Worm (Caenorhabditis elegans): ENCODE measurements around the gene stdh-4.

Gene stdh-4

DNA sequence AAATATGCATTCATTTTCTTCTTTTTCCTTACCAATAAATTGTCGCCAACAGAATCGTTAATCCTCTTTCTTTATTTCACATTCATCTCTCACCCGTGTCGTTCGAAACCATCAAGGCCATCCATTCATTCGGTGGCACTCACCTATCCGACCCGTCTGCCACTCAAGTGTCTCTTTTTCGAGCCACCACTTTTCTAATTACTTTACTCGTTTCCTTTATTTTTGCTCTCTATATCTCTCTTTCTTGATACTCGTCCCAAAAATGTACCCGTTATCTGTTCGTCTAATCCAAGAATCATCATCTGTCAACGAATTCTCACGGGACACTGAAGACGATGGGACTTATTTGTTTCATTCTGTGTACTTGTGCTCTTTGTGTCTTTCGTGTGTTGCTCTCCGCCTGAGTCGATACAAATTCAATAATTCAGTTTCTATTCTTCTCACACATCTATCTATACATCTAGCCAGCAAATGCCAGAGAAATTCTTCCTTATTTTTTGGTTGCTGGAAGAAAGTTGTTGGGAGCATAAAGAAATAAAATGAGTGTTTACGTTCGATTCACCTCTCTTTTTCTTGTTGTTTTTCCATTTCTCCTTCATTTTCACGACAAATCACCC lies 43.7 kb downstream of the stdh-4 start:
- TF ChIP-seq aly-2 (tag; optimal IDR thresholded peaks at IDR 0.05) = no peak
- TF ChIP-seq unc-62 (GFP tag; optimal IDR thresholded peaks at IDR 0.05) = peak; percentile 53
- peak; percentile 13 for TF ChIP-seq fkh-10 (GFP tag; optimal IDR thresholded peaks at IDR 0.05)
- peak; percentile 58 for TF ChIP-seq elt-1 (tag; optimal IDR thresholded peaks at IDR 0.05)
- peak; percentile 13 for TF ChIP-seq egl-5 (tag; optimal IDR thresholded peaks at IDR 0.05)
- TF ChIP-seq sea-2 (GFP tag; optimal IDR thresholded peaks at IDR 0.05) = no peak

DNA sequence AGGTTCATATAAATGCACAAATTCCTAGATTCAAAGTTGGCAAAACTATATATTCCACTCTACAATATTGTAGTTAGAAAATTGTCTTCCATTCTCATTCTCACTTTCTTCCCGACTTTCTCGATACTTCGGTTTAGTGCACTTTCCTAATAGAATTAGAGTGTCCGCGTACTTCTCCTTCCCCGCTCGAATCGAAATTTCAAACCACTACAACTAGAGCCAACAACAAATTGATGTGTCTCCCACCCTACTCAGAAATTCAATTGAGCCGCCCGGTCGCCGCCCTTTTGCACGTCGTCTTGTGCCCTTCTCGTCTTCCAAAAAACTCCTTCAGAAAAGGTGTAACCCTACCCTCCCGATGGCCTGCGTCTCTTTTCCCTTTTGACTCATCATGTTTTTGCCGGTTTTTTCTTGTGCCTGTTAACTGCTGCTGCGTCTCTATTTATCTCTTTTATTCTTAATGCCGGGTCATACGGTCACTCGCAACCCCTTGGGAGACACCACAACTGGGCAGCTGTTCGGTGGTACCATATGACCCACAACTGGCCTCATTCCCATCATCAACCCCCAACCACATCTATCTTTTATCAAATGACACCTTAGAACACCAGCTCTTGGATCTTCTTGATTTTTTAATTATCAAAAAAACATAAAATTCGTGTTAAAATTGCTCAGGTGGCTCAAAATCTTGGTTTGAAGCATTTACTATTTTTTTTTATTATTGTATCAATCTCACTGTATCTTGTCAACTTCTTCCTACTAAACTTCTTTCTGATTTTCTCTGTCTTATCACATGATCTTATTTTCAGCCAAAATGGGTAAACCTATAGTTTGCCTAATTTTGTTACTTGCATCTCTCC lies 45.2 kb downstream of the stdh-4 start, which contains the start of gene tag-196:
Gene tag-196, plus strand, starts transcription at position 810 of the 860 bp plus-strand sequence.
- TF ChIP-seq pqm-1 (tag; optimal IDR thresholded peaks at IDR 0.05) = no peak
- TF ChIP-seq lin-39 (tag; optimal IDR thresholded peaks at IDR 0.05) = peak; percentile 32
- peak; percentile 24 for TF ChIP-seq nfya-1 (tag; optimal IDR thresholded peaks at IDR 0.05; ENCODE audit: insufficient read depth)
- TF ChIP-seq egl-5 (tag; optimal IDR thresholded peaks at IDR 0.05) = peak; percentile 48
- no peak for TF ChIP-seq ceh-9 (tag; optimal IDR thresholded peaks at IDR 0.05)
- no peak for TF ChIP-seq skn-1 (tag; optimal IDR thresholded peaks at IDR 0.05)

DNA sequence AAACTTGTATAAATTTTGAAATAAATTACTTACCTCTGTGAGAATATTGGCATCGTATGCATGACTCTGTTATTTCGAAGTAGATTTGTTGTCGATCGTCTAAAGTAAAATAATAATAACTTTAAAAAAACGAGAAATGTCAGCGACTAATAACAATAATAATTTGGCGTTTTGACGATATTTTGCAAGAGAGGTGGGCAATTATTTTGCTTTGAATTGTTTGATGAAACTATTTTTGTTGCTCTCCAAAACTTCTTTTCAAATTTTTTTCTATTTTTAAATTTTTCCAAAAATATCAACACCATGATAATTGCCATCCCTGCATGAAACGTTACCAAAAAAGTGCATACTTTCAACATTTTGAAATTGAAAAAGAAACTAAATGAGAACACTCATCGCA lies 50.1 kb downstream of the stdh-4 start, which contains the start of gene F41E6.7:
Gene F41E6.7, minus strand, starts transcription at position 101 of the 400 bp plus-strand sequence.
- TF ChIP-seq R02D3.7 (tag; optimal IDR thresholded peaks at IDR 0.05) (no peak), tbx-2 (tag; optimal IDR thresholded peaks at IDR 0.05) (no peak), nhr-12 (tag; optimal IDR thresholded peaks at IDR 0.05) (no peak), nhr-67 (tag; optimal IDR thresholded peaks at IDR 0.05) (no peak), lsy-12 (tag; optimal IDR thresholded peaks at IDR 0.05) (no peak), nhr-25 (tag; optimal IDR thresholded peaks at IDR 0.05) (no peak), nhr-28 (tag; optimal IDR thresholded peaks at IDR 0.05) (no peak), aly-2 (tag; optimal IDR thresholded peaks at IDR 0.05) (no peak), lin-15B (tag; optimal IDR thresholded peaks at IDR 0.05) (no peak), nhr-11 (tag; optimal IDR thresholded peaks at IDR 0.05) (no peak), nhr-23 (tag; optimal IDR thresholded peaks at IDR 0.05) (no peak), mml-1 (tag; optimal IDR thresholded peaks at IDR 0.05) (no peak), nhr-77 (tag; optimal IDR thresholded peaks at IDR 0.05) (no peak)

DNA sequence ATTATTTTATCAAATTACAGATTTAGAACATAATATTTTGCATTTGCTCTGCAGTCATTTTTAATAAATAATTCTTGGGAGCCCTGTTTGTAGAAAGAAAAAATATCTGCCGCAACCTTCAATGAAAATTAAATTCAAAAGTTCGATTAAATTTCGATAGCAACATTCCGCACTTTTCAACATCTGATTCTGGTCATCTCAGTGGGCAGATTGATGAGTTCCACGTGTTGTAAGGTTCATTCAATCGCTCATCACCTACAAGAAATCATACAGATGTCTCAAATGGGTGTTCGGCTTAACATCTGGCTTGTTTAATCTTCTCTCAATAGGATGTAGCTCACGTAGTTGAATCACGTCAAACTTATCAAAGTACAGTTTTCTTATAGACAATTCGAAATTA lies 50.9 kb downstream of the stdh-4 start:
- TF ChIP-seq nhr-237 (tag; optimal IDR thresholded peaks at IDR 0.05) = no peak
- TF ChIP-seq fkh-2 (tag; optimal IDR thresholded peaks at IDR 0.05) = no peak
- no peak for TF ChIP-seq jun-1 (tag; optimal IDR thresholded peaks at IDR 0.05)
- TF ChIP-seq nhr-11 (tag; optimal IDR thresholded peaks at IDR 0.05) = no peak
- TF ChIP-seq sea-2 (GFP tag; optimal IDR thresholded peaks at IDR 0.05) = no peak
- no peak for TF ChIP-seq ceh-9 (tag; optimal IDR thresholded peaks at IDR 0.05)
- TF ChIP-seq skn-1 (tag; optimal IDR thresholded peaks at IDR 0.05) = no peak
- TF ChIP-seq elt-2 (tag; optimal IDR thresholded peaks at IDR 0.05) = no peak
- TF ChIP-seq nhr-12 (tag; optimal IDR thresholded peaks at IDR 0.05) = no peak
- no peak for TF ChIP-seq daf-12 (tag; optimal IDR thresholded peaks at IDR 0.05)
- no peak for TF ChIP-seq nhr-43 (tag; optimal IDR thresholded peaks at IDR 0.05; ENCODE audit: poor library complexity, severe bottlenecking)
- no peak for TF ChIP-seq fkh-10 (GFP tag; optimal IDR thresholded peaks at IDR 0.05)
- TF ChIP-seq zag-1 (tag; optimal IDR thresholded peaks at IDR 0.05) = no peak
- no peak for TF ChIP-seq ceh-82 (tag; optimal IDR thresholded peaks at IDR 0.05)
- TF ChIP-seq R02D3.7 (tag; optimal IDR thresholded peaks at IDR 0.05) = no peak
- no peak for TF ChIP-seq egl-27 (tag; optimal IDR thresholded peaks at IDR 0.05)
- TF ChIP-seq mdl-1 (tag; optimal IDR thresholded peaks at IDR 0.05) = no peak
- TF ChIP-seq unc-39 (tag; optimal IDR thresholded peaks at IDR 0.05) = no peak
- TF ChIP-seq pqm-1 (tag; optimal IDR thresholded peaks at IDR 0.05) = no peak
- no peak for TF ChIP-seq fos-1 (tag; optimal IDR thresholded peaks at IDR 0.05)
